Worm (Caenorhabditis elegans) whole organism, L2 larva: ENCODE results near the gene F09E5.3.

Experiments used
- R02D3.7 ChIP-seq: fragments of 150-350 bp; optimal IDR thresholded peaks from 2 replicates; lab custom pipeline; 2014; ENCODE audit warnings: missing biosample characterization, missing genetic modification characterization
- aly-2 ChIP-seq: fragments of 150-350 bp; optimal IDR thresholded peaks from 2 replicates; lab custom pipeline; 2014; ENCODE audit warnings: missing biosample characterization, missing genetic modification characterization
- blmp-1 ChIP-seq: sonication (generic microtip); optimal IDR thresholded peaks from 2 replicates; lab custom pipeline; 2017; ENCODE audit warnings: missing genetic modification characterization, mild to moderate bottlenecking, missing compliant biosample characterization, antibody characterized with exemption, moderate library complexity; ENCODE audit not compliant: insufficient read depth
- elt-1 ChIP-seq: fragments of 150-350 bp; optimal IDR thresholded peaks from 2 replicates; lab custom pipeline; 2014; ENCODE audit warnings: missing biosample characterization, missing genetic modification characterization
- fos-1 ChIP-seq: fragments of 150-350 bp; optimal IDR thresholded peaks from 2 replicates; lab custom pipeline; 2014; ENCODE audit warnings: missing biosample characterization, missing genetic modification characterization
- lin-39 ChIP-seq: fragments of 150-350 bp; optimal IDR thresholded peaks from 2 replicates; lab custom pipeline; 2014; ENCODE audit warnings: missing biosample characterization, missing genetic modification reagents, missing genetic modification characterization
- mab-5 ChIP-seq: fragments of 150-350 bp; optimal IDR thresholded peaks from 2 replicates; lab custom pipeline; 2014; ENCODE audit warnings: missing biosample characterization, missing genetic modification characterization
- unc-39 ChIP-seq: fragments of 150-350 bp; optimal IDR thresholded peaks from 2 replicates; lab custom pipeline; 2014; ENCODE audit warnings: missing biosample characterization, missing genetic modification characterization

ce11 chrII:5395594-5395993 lies 21.8 kb downstream of the F09E5.3 start, which contains the start of gene pink-1:
- TF ChIP-seq mab-5 (tag; lab: Kevin White, UChicago) (no peak), R02D3.7 (tag; lab: Kevin White, UChicago) (no peak), fos-1 (tag; lab: Kevin White, UChicago) (no peak), unc-39 (tag; lab: Kevin White, UChicago) (no peak), aly-2 (tag; lab: Kevin White, UChicago) (no peak), lin-39 (tag; lab: Kevin White, UChicago) (no peak), blmp-1 (tag; lab: Kevin White, UChicago) (no peak), elt-1 (no peak)
